Fruit fly (Drosophila melanogaster): ENCODE data around the gene tx.

The tx gene

DNA sequence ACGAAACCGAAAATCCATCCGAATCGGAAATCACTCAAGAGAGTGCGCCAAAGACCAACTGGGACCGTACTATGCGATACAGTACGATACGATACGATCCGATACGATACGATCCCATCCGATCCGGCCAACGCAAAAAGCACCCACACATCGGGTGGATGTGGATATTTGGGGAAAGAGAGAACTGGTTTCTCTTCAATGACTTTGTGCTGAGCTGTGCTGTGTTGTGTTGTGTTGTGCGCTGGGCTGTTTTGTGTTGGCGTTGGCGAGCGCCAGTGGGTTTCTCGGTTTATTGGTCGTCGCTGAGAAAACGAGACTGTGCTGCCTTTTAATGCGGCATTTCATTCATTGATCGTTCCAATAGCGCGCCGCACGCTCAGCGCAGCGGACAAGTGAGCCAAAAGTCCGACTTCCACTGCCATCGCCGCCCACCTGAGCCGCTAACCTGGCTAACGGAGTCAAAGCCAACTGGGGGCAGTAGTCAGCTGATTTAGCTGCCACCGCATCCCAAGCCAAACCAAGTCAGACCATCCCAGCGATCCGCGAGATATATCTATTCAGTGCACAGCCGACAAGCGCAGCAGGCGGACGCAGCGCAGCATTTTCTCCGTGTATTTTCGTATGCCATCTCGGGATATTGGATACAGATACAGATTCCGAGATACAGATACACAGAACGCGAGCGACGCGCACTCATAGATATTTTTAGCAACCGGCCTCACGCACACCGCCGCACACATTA lies at the start of gene tx:
Gene tx (plus strand): TSS at position 324 of the 742 bp plus-strand sequence.
- TF ChIP-seq CG5180 (GFP tag; optimal IDR thresholded peaks at IDR 0.05), result peak; percentile 41
- TF ChIP-seq CG2199 (GFP tag; IDR thresholded peaks at IDR 0.05), result peak; percentile 86
- no peak for TF ChIP-seq Sry-δ (GFP tag; optimal IDR thresholded peaks at IDR 0.05)
- no peak for TF ChIP-seq Dp (GFP tag; optimal IDR thresholded peaks at IDR 0.05)
- TF ChIP-seq ac (GFP tag; optimal IDR thresholded peaks at IDR 0.05), result no peak
- no peak for TF ChIP-seq Six4 (GFP tag; optimal IDR thresholded peaks at IDR 0.05)
- no peak for TF ChIP-seq CG15479 (GFP tag; optimal IDR thresholded peaks at IDR 0.05)
- TF ChIP-seq pnt (GFP tag; optimal IDR thresholded peaks at IDR 0.05), result no peak
- no peak for TF ChIP-seq CG11560 (tag; IDR thresholded peaks at IDR 0.05)
- TF ChIP-seq Trl (optimal IDR thresholded peaks at IDR 0.05), result peak; percentile 48 to 61
- no peak for TF ChIP-seq Trl (GFP tag; optimal IDR thresholded peaks at IDR 0.05)
- TF ChIP-seq CG7786 (GFP tag; optimal IDR thresholded peaks at IDR 0.05), result no peak
- peak; percentile 51 for TF ChIP-seq grn (GFP tag; optimal IDR thresholded peaks at IDR 0.05)
- TF ChIP-seq Usf (GFP tag; optimal IDR thresholded peaks at IDR 0.05), result no peak
- no peak for TF ChIP-seq tio (GFP tag; optimal IDR thresholded peaks at IDR 0.05)
- no peak for TF ChIP-seq CG17385 (GFP tag; optimal IDR thresholded peaks at IDR 0.05)
- TF ChIP-seq seq (GFP tag; IDR thresholded peaks at IDR 0.05), result no peak
- no peak for TF ChIP-seq CG2202 (tag; optimal IDR thresholded peaks at IDR 0.05)
- no peak for TF ChIP-seq CG13775 (GFP tag; optimal IDR thresholded peaks at IDR 0.05)
- no peak for TF ChIP-seq CG4707 (GFP tag; optimal IDR thresholded peaks at IDR 0.05)
- TF ChIP-seq Hand (GFP tag; optimal IDR thresholded peaks at IDR 0.05), result no peak
- TF ChIP-seq ci (GFP tag; IDR thresholded peaks at IDR 0.05), result peak; percentile 13; the same call in 1 of the 3 replicates
- peak; percentile 40; the same call in 1 of the 2 replicates for TF ChIP-seq CG9932 (GFP tag; IDR thresholded peaks at IDR 0.05)
- peak; percentile 46; the same call in 1 of the 2 replicates for TF ChIP-seq Awh (GFP tag; IDR thresholded peaks at IDR 0.05)
- no peak for TF ChIP-seq CG12236 (GFP tag; optimal IDR thresholded peaks at IDR 0.05)
- TF ChIP-seq cwo (GFP tag; optimal IDR thresholded peaks at IDR 0.05), result peak; percentile 46
- TF ChIP-seq CG13894 (tag; optimal IDR thresholded peaks at IDR 0.05), result peak; percentile 49
- peak; percentile 98 for TF ChIP-seq sr (GFP tag; IDR thresholded peaks at IDR 0.05)
- peak; percentile 51 for TF ChIP-seq Med (GFP tag)
- peak; percentile 69 for TF ChIP-seq kni (GFP tag; optimal IDR thresholded peaks at IDR 0.05)
- TF ChIP-seq CG15269 (tag; optimal IDR thresholded peaks at IDR 0.05), result peak; percentile 20
- TF ChIP-seq B-H1 (GFP tag; IDR thresholded peaks at IDR 0.05), result no peak
- TF ChIP-seq z (GFP tag; IDR thresholded peaks at IDR 0.05), result peak; percentile 95
- peak; percentile 18; the same call in 1 of the 2 replicates for TF ChIP-seq Scr (GFP tag; IDR thresholded peaks at IDR 0.05; ENCODE audit: partially characterized antibody)
- TF ChIP-seq hb (GFP tag; IDR thresholded peaks at IDR 0.05; ENCODE audit: partially characterized antibody), result 0 out of 3 replicates have a peak, but pooled peaks have one; percentile 47
- TF ChIP-seq mirr (GFP tag; optimal IDR thresholded peaks at IDR 0.05), result peak; percentile 10
- TF ChIP-seq CG17612 (GFP tag; IDR thresholded peaks at IDR 0.05), result no peak
- TF ChIP-seq scrt (GFP tag; optimal IDR thresholded peaks at IDR 0.05), result no peak
- TF ChIP-seq schlank (tag; optimal IDR thresholded peaks at IDR 0.05), result no peak
- TF ChIP-seq crp (GFP tag; optimal IDR thresholded peaks at IDR 0.05), result peak in 1 of 2 experiments; percentile 34
- 0 out of 2 replicates have a peak, but pooled peaks have one; percentile 46 for TF ChIP-seq sna (GFP tag; IDR thresholded peaks at IDR 0.05; ENCODE audit: partially characterized antibody)
- no peak for TF ChIP-seq usp (GFP tag; optimal IDR thresholded peaks at IDR 0.05)
- peak; percentile 29; the same call in 1 of the 2 replicates for TF ChIP-seq amos (GFP tag; IDR thresholded peaks at IDR 0.05; ENCODE audit: partially characterized antibody)
- peak; percentile 32 for TF ChIP-seq cg (GFP tag; optimal IDR thresholded peaks at IDR 0.05)
- TF ChIP-seq HmgZ (tag; optimal IDR thresholded peaks at IDR 0.05), result no peak
- 0 out of 2 replicates have a peak, but pooled peaks have one; percentile 27 for TF ChIP-seq Ada2b (GFP tag; IDR thresholded peaks at IDR 0.05)
- no peak for TF ChIP-seq CG6272 (GFP tag; IDR thresholded peaks at IDR 0.05)
- TF ChIP-seq ewg (GFP tag; optimal IDR thresholded peaks at IDR 0.05), result no peak
- TF ChIP-seq HLHmδ (GFP tag; optimal IDR thresholded peaks at IDR 0.05), result peak; percentile 34
